Worm (Caenorhabditis elegans) whole organism, midembryonic: Measurements from ENCODE around the gene Y37B11A.3.

Experiments used
- T22C8.4 ChIP-seq: fragments of 200-800 bp; sonication (Bioruptor generic); IDR thresholded peaks from 2 replicates; pipeline ENCODE4 v1.3.6; 2022; ENCODE audit warnings: missing genetic modification characterization, missing compliant biosample characterization
- cog-1 ChIP-seq: sonication (generic microtip); optimal IDR thresholded peaks from 2 replicates; lab custom pipeline; 2016; ENCODE audit warnings: missing genetic modification characterization, missing compliant biosample characterization
- flt-1 ChIP-seq: fragments of 200-800 bp; sonication (Bioruptor generic); IDR thresholded peaks from 2 replicates; pipeline ENCODE4 v1.3.6; 2022; ENCODE audit warnings: missing genetic modification characterization, missing compliant biosample characterization
- klf-2 ChIP-seq: fragments of 200-800 bp; sonication (Bioruptor generic); conservative IDR thresholded peaks from 2 replicates; pipeline ENCODE4 v1.3.6; 2022; ENCODE audit warnings: missing genetic modification reagents, missing genetic modification characterization, missing compliant biosample characterization
- med-1 ChIP-seq: sonication (generic microtip); optimal IDR thresholded peaks from 2 replicates; lab custom pipeline; 2017; ENCODE audit warnings: missing genetic modification characterization, mild to moderate bottlenecking, missing compliant biosample characterization, antibody characterized with exemption, missing genetic modification reagents; ENCODE audit not compliant: insufficient read depth
- ref-1 ChIP-seq: fragments of 200-800 bp; sonication (Bioruptor generic); conservative IDR thresholded peaks from 2 replicates; pipeline ENCODE4 v1.3.6; 2022; ENCODE audit warnings: missing genetic modification reagents, missing genetic modification characterization, missing compliant biosample characterization
- tab-1 ChIP-seq: fragments of 200-800 bp; sonication (Bioruptor generic); IDR thresholded peaks from 2 replicates; pipeline ENCODE4 v1.3.6; 2022; ENCODE audit warnings: missing genetic modification characterization, missing compliant biosample characterization
- ztf-23 ChIP-seq: fragments of 200-800 bp; sonication (Bioruptor generic); IDR thresholded peaks from 2 replicates; pipeline ENCODE4 v1.3.6; 2022; ENCODE audit warnings: missing genetic modification reagents, missing genetic modification characterization, missing compliant biosample characterization
- ztf-29 ChIP-seq: fragments of 200-800 bp; sonication (Bioruptor generic); IDR thresholded peaks from 2 replicates; pipeline ENCODE4 v1.3.6; 2022; ENCODE audit warnings: missing genetic modification reagents, missing genetic modification characterization, missing compliant biosample characterization

Gene Y37B11A.3

DNA sequence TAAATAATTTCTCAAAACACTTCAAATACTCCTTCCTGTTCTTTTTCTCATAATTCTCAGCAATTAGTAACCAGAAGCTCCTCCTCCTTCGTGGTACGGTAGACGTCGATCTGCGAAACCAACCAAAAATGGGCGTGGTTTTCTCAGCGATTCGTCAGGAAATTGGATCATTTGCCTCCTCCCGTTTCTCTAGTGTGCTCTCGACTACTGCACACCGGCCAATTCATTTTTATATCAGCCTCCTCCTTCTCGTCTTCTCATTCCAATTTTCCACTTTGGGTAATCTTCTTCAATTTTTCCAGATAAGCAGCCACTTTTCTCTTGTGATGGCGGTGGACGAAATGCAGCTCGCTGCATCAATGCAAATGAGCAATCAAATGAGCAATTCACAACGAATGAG is 13.6 kb upstream of the Y37B11A.3 start, which contains the start of gene ceh-10:
TSS of gene ceh-10 (plus strand) at position 301 of the 400 bp plus-strand sequence.
- TF ChIP-seq cog-1 (tag; lab: Kevin White, UChicago), result no peak

DNA sequence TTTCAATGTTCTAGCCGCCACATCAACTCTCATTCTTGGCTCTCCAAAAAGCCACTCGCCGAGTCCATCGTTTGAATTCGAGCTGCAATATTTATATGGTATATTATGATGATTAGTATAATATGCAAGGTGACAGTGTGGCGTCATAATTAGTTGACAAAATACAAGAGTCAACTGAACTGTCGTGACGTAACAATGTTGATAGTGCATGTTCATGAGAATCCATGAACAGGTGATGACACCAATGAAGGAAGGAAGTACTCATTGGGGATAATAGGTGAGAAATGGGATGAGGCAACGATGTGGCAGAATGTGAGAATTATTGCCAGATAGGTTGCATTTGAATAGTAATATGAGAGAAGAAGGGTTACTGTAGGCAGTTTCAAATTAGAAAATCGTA is 9.9 kb upstream of the Y37B11A.3 start:
- TF ChIP-seq ref-1 (GFP tag; lab: Robert Waterston, UW) (no peak), T22C8.4 (no peak), flt-1 (GFP tag; lab: Robert Waterston, UW) (no peak), tab-1 (GFP tag; lab: Robert Waterston, UW) (no peak), med-1 (GFP tag; lab: Kevin White, UChicago) (no peak), cog-1 (tag; lab: Kevin White, UChicago) (no peak), ztf-29 (GFP tag; lab: Robert Waterston, UW) (no peak), klf-2 (GFP tag; lab: Robert Waterston, UW) (no peak), ztf-23 (GFP tag; lab: Robert Waterston, UW) (no peak)

DNA sequence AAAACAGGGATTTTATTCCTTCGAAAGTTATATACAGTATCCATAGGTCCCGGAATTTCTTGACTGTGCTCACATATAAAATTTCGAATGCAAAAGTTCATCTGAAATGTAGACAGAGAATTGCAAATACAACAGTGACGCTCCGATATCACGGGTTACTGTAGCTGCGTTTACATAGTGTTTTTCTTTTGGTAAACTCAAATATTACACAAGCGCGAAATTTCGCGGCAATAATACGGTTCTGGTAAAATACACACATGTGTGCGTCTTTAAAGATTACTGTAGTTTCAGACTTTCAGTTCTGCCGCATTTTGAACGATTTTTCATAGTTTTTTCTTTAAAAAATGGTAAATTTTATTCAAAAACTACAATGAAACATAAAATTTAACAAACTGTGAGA is 5.4 kb upstream of the Y37B11A.3 start, which contains the start of gene rev-3:
TSS of gene rev-3 (minus strand) at position 101 of the 400 bp plus-strand sequence.
- TF ChIP-seq flt-1 (GFP tag; lab: Robert Waterston, UW), result no peak
- no peak for TF ChIP-seq ref-1 (GFP tag; lab: Robert Waterston, UW)
- no peak for TF ChIP-seq T22C8.4
- TF ChIP-seq klf-2 (GFP tag; lab: Robert Waterston, UW), result no peak
- no peak for TF ChIP-seq med-1 (GFP tag; lab: Kevin White, UChicago)
- TF ChIP-seq cog-1 (tag; lab: Kevin White, UChicago), result no peak
- no peak for TF ChIP-seq tab-1 (GFP tag; lab: Robert Waterston, UW)
- TF ChIP-seq ztf-29 (GFP tag; lab: Robert Waterston, UW), result no peak
- TF ChIP-seq ztf-23 (GFP tag; lab: Robert Waterston, UW), result no peak

DNA sequence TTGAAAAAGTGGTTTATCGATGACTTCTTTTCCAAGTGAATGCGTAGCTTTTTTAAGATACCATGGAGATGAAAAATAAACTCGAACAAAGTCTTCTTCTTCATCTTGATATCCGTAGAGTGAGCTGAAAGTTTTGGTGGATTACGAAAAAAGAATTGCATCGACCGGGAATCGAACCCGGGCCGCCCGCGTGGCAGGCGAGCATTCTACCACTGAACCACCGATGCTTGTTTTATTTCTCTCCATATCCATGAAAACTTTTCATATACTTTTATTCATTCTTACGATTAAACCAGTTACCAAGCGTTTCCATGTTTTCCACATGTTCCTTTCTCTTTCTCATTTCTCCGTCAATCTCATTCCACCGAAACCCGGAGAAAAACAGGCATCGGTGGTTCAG is 3.0 kb downstream of the Y37B11A.3 start:
- TF ChIP-seq tab-1 (GFP tag; lab: Robert Waterston, UW) (no peak), med-1 (GFP tag; lab: Kevin White, UChicago) (no peak), flt-1 (GFP tag; lab: Robert Waterston, UW) (no peak), ztf-23 (GFP tag; lab: Robert Waterston, UW) (no peak), cog-1 (tag; lab: Kevin White, UChicago) (no peak), ztf-29 (GFP tag; lab: Robert Waterston, UW) (no peak), ref-1 (GFP tag; lab: Robert Waterston, UW) (no peak), klf-2 (GFP tag; lab: Robert Waterston, UW) (no peak), T22C8.4 (no peak)

DNA sequence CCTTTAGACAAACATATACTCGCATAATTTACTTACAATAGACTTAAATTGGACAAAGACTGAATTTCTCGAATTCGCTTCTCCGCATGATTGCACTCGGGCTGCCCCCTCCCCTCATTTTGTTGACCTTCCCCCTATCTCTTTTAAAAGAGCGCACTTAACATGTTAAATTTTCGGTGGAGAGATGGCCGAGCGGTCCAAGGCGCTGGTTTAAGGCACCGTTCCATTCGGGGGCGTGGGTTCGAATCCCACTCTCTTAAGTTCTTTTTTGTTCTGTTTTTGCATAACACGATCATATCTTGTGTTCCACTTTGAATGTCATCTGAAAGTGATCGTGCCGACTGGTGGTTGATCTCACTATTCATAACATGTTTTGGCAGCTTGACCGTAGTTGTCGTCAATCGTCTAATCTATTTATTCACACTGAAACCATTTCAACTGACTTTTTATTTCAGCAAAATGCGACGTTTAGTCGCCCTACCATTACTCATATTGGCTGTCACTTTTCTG is 15.3 kb downstream of the Y37B11A.3 start, which contains the start of gene cutl-23:
TSS of gene cutl-23 (plus strand) at position 460 of the 510 bp plus-strand sequence.
- TF ChIP-seq ztf-23 (GFP tag; lab: Robert Waterston, UW) (peak; percentile 73; the same call in 1 of the 2 replicates), tab-1 (GFP tag; lab: Robert Waterston, UW) (peak; percentile 80; the same call in 1 of the 2 replicates), ztf-29 (GFP tag; lab: Robert Waterston, UW) (0 out of 2 replicates have a peak, but pooled peaks have one; percentile 42), klf-2 (GFP tag; lab: Robert Waterston, UW) (no peak; the same call in 1 of the 2 replicates), flt-1 (GFP tag; lab: Robert Waterston, UW) (peak; percentile 76), ref-1 (GFP tag; lab: Robert Waterston, UW) (no peak), T22C8.4 (no peak), cog-1 (tag; lab: Kevin White, UChicago) (peak; percentile 11), med-1 (GFP tag; lab: Kevin White, UChicago) (no peak)

DNA sequence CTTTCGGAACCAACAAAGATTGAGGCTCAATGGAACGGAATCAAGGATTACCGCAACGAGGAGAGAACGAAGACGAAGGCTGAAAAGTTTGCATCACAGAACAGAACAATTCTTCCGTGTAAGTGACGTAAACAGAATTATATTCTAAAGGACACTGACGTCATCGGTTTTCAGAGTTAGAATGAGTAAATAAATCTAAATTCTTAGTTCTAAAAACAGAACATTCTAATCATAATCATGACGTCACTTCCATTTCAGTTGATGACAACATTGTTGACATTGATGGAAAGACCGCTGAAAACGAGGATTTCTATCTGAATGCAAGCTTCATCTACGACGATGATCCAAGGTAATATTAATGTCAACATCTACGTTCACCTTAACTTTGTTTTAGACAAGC is 21.1 kb downstream of the Y37B11A.3 start:
- TF ChIP-seq cog-1 (tag; lab: Kevin White, UChicago) (no peak), ztf-23 (GFP tag; lab: Robert Waterston, UW) (no peak), klf-2 (GFP tag; lab: Robert Waterston, UW) (no peak), T22C8.4 (no peak), flt-1 (GFP tag; lab: Robert Waterston, UW) (no peak), tab-1 (GFP tag; lab: Robert Waterston, UW) (no peak), ztf-29 (GFP tag; lab: Robert Waterston, UW) (no peak), ref-1 (GFP tag; lab: Robert Waterston, UW) (no peak), med-1 (GFP tag; lab: Kevin White, UChicago) (no peak)

DNA sequence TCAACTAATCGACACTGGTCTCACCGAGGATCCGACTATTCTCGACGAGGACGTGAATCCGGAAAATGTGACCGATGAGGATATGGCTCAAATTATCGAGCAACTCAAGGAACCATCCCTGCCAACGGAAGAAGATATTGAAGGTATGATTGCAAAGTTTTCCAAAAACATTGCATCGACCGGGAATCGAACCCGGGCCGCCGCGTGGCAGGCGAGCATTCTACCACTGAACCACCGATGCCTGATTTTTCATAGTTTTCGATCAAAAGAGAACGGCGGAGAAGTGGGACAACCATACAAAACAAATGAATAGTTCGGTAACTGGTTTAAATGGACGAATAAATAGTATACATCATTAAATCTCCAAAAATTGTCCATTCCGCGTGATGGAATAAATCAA is 23.2 kb downstream of the Y37B11A.3 start:
- TF ChIP-seq tab-1 (GFP tag; lab: Robert Waterston, UW) (no peak), ztf-29 (GFP tag; lab: Robert Waterston, UW) (no peak)

DNA sequence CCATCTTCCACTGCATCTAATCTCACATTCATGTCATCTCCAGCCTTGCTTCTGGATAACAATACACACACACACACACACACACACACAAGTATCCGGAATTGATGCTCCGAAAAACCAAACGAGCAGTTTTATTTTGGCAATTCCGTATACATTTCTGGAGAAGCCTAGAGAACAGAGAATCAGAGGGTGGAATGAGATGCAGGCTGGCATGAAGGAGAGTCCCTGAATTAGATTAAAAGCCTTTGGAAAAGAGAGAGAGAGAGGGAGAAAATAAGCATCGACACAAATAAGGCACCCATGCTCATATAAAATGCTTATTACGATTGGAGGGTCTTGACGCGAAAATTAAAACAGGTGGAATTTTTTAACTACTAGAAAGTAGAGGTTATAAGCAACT is 24.4 kb downstream of the Y37B11A.3 start:
- TF ChIP-seq klf-2 (GFP tag; lab: Robert Waterston, UW) (no peak), ref-1 (GFP tag; lab: Robert Waterston, UW) (no peak), ztf-23 (GFP tag; lab: Robert Waterston, UW) (no peak)

DNA sequence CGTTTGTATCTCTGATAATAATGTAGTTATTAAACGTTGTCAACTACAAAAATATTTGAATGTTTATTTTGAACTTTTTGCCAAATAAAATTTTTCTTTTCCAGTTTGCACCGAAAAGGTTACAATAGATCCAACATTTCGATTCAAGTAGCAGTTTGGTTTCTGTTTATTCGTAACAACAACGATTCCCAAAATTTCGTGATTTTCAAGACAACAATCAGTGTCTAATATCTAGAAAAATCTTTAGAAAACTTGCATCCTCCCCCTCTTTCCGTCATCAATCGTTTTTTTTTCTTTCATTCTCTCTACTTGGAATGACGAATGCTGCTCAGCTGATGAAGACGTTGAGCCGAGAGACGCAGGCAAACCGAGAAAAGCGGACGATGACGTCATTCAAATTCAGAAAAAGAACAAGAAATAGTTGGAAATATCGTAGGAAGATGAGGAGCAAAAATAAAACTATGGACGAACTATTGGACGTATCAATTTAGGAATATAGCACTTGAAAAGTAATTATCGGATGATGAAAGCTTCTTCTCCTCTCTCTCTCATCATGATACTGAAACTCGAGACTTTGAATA is 26.5 kb downstream of the Y37B11A.3 start:
- TF ChIP-seq ref-1 (GFP tag; lab: Robert Waterston, UW) (no peak), T22C8.4 (no peak), med-1 (GFP tag; lab: Kevin White, UChicago) (no peak), ztf-29 (GFP tag; lab: Robert Waterston, UW) (no peak), flt-1 (GFP tag; lab: Robert Waterston, UW) (no peak), cog-1 (tag; lab: Kevin White, UChicago) (no peak)
